Worm (Caenorhabditis elegans): ENCODE measurements around the gene klp-13.

- no peak for TF ChIP-seq scrt-1 (GFP tag; IDR thresholded peaks at IDR 0.05)
- TF ChIP-seq aly-1 (tag; optimal IDR thresholded peaks at IDR 0.05) = no peak
- TF ChIP-seq tra-4 (tag; optimal IDR thresholded peaks at IDR 0.05) = no peak
- no peak for TF ChIP-seq ceh-36 (tag; optimal IDR thresholded peaks at IDR 0.05)
- no peak for TF ChIP-seq B0310.2 (tag; optimal IDR thresholded peaks at IDR 0.05)
- no peak for TF ChIP-seq pes-1 (GFP tag; IDR thresholded peaks at IDR 0.05)
- TF ChIP-seq flt-1 (GFP tag; IDR thresholded peaks at IDR 0.05) = no peak
- no peak for TF ChIP-seq hmbx-1 (tag; optimal IDR thresholded peaks at IDR 0.05)
Observed at ce11 chrX:6015096-6015495, 30.3 kb downstream of the klp-13 start, which contains the start of gene C09B8.8.

All from whole organism, early embryonic.